Fruit fly (Drosophila melanogaster): ENCODE results near the gene CG3529.

Gene CG3529

DNA sequence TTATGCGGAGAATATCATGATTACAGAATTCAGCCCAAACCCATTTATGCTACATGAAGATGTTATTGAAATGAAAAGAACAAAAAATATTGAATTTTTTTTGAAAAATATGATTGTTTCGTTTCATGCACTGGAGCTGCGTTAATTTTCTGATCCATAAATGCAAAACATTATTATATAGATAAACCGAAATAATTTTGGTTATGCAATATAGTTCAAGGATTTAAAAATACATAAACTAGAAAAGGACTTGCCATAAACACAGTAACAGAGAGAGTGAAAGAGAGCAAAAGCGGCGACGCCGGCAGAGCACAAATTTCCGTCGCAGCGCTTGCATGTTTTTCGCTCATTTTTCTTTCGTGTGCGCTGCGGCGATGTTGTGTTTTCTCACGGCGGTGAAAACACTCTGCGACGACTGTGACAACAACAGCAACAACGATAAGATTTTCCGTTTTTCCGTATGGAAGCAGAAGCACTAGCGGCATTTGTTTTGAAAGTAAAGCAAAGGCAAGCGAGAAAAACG, 15.6 kb downstream of the CG3529 start (continued):
- peak; percentile 96 for TF ChIP-seq Hr4 (GFP tag; optimal IDR thresholded peaks at IDR 0.05)
- TF ChIP-seq Sox15 (GFP tag; optimal IDR thresholded peaks at IDR 0.05), result peak; percentile 56
- TF ChIP-seq Eip78C (GFP tag), result peak; percentile 99
- peak; percentile 93 for TF ChIP-seq esn (GFP tag; optimal IDR thresholded peaks at IDR 0.05)
- peak; percentile 96 for TF ChIP-seq CG32006 (GFP tag; optimal IDR thresholded peaks at IDR 0.05)
- peak; percentile 85 for TF ChIP-seq spab (GFP tag; optimal IDR thresholded peaks at IDR 0.05)
- peak; percentile 90 for TF ChIP-seq eg (GFP tag; IDR thresholded peaks at IDR 0.05)
- peak; percentile 90 for TF ChIP-seq achi (GFP tag; optimal IDR thresholded peaks at IDR 0.05)
- peak; percentile 92 for TF ChIP-seq Lpt (GFP tag; optimal IDR thresholded peaks at IDR 0.05)

DNA sequence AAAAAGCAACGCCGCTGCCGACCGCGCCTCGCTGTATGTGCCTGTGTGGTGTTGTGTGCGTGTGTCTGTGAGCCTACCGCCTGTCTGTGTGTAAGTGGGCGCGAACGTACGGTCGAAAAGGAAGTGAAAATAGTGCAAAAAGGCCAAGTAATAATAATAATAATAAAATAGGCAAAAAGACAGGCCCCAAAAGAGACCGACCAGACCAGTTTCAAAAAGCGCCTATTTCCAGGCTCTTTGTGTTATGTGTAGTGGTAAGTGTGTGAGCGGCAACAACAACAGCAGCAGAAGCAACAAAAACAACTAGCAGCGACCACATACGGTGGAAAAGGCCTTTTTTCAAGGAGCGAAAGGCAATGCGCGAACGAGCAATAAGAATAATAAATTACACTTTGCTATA, 16.1 kb downstream of the CG3529 start:
- no peak for TF ChIP-seq CG7368 (GFP tag; optimal IDR thresholded peaks at IDR 0.05)
- TF ChIP-seq Sox14 (GFP tag; optimal IDR thresholded peaks at IDR 0.05), result no peak
- no peak for TF ChIP-seq fkh (GFP tag; optimal IDR thresholded peaks at IDR 0.05)
- TF ChIP-seq CG11902 (GFP tag; optimal IDR thresholded peaks at IDR 0.05), result no peak
- TF ChIP-seq CG4318 (GFP tag; optimal IDR thresholded peaks at IDR 0.05), result no peak
- TF ChIP-seq CG10669 (GFP tag; optimal IDR thresholded peaks at IDR 0.05), result peak; percentile 33
- TF ChIP-seq Eip93F (GFP tag; optimal IDR thresholded peaks at IDR 0.05), result no peak
- TF ChIP-seq salr (GFP tag; optimal IDR thresholded peaks at IDR 0.05), result peak in 1 of 2 experiments; percentile 21
- no peak for TF ChIP-seq Hr38 (GFP tag; optimal IDR thresholded peaks at IDR 0.05)
- peak; percentile 53 for TF ChIP-seq dsx (GFP tag; optimal IDR thresholded peaks at IDR 0.05; ENCODE audit: poor library complexity, severe bottlenecking)
- TF ChIP-seq net (GFP tag; optimal IDR thresholded peaks at IDR 0.05), result no peak
- no peak for TF ChIP-seq CG15336 (GFP tag; IDR thresholded peaks at IDR 0.05)
- no peak for TF ChIP-seq Sox15 (GFP tag; optimal IDR thresholded peaks at IDR 0.05)
- TF ChIP-seq Eip75B (GFP tag; optimal IDR thresholded peaks at IDR 0.05), result no peak
- no peak for TF ChIP-seq Eip78C (GFP tag)
- TF ChIP-seq fd59A (GFP tag; optimal IDR thresholded peaks at IDR 0.05), result no peak
- TF ChIP-seq CG3032 (tag; optimal IDR thresholded peaks at IDR 0.05), result peak; percentile 46
- TF ChIP-seq CG6854 (GFP tag; optimal IDR thresholded peaks at IDR 0.05), result no peak
- no peak for TF ChIP-seq CG32006 (GFP tag; optimal IDR thresholded peaks at IDR 0.05)
- TF ChIP-seq CG8632 (GFP tag; optimal IDR thresholded peaks at IDR 0.05), result no peak
- no peak for TF ChIP-seq CG3919 (GFP tag; optimal IDR thresholded peaks at IDR 0.05)
- no peak for TF ChIP-seq Lpt (GFP tag; optimal IDR thresholded peaks at IDR 0.05)
- TF ChIP-seq Ets21C (GFP tag; optimal IDR thresholded peaks at IDR 0.05), result no peak
- no peak for TF ChIP-seq fd85E (GFP tag; optimal IDR thresholded peaks at IDR 0.05)
- no peak for TF ChIP-seq CG8319 (GFP tag; optimal IDR thresholded peaks at IDR 0.05)
- TF ChIP-seq Smox (GFP tag; optimal IDR thresholded peaks at IDR 0.05), result no peak
- TF ChIP-seq pdm3 (GFP tag; optimal IDR thresholded peaks at IDR 0.05), result no peak
- peak; percentile 30 for TF ChIP-seq spab (GFP tag; optimal IDR thresholded peaks at IDR 0.05)
- no peak for TF ChIP-seq Hr39 (GFP tag; optimal IDR thresholded peaks at IDR 0.05)
- no peak for TF ChIP-seq vri (GFP tag; optimal IDR thresholded peaks at IDR 0.05)
- TF ChIP-seq Blimp-1 (GFP tag; optimal IDR thresholded peaks at IDR 0.05), result no peak
- peak; percentile 66; the same call in 2 of the 3 replicates for TF ChIP-seq CG6163 (GFP tag; IDR thresholded peaks at IDR 0.05)
- peak; percentile 78 for TF ChIP-seq CG6808 (GFP tag; optimal IDR thresholded peaks at IDR 0.05)
- no peak for TF ChIP-seq dac (GFP tag; optimal IDR thresholded peaks at IDR 0.05)
- no peak for TF ChIP-seq achi (GFP tag; optimal IDR thresholded peaks at IDR 0.05)
- TF ChIP-seq Ets96B (tag; optimal IDR thresholded peaks at IDR 0.05), result peak; percentile 64
- TF ChIP-seq CG9139 (GFP tag; optimal IDR thresholded peaks at IDR 0.05), result peak; percentile 82
- TF ChIP-seq esn (GFP tag; optimal IDR thresholded peaks at IDR 0.05), result no peak
- no peak for TF ChIP-seq OdsH (GFP tag; optimal IDR thresholded peaks at IDR 0.05)
- TF ChIP-seq CG8119 (GFP tag; IDR thresholded peaks at IDR 0.05), result peak; percentile 44; the same call in 2 of the 3 replicates
- TF ChIP-seq eg (GFP tag; IDR thresholded peaks at IDR 0.05), result no peak
- TF ChIP-seq CG34406 (GFP tag; optimal IDR thresholded peaks at IDR 0.05), result no peak
- TF ChIP-seq Hr4 (GFP tag; optimal IDR thresholded peaks at IDR 0.05), result no peak
- TF ChIP-seq Sox102F (GFP tag; optimal IDR thresholded peaks at IDR 0.05), result no peak
- no peak for TF ChIP-seq topi (GFP tag; optimal IDR thresholded peaks at IDR 0.05)
- peak; percentile 86 to 87 for TF ChIP-seq ss (GFP tag; optimal IDR thresholded peaks at IDR 0.05)
- TF ChIP-seq CG6792 (GFP tag; optimal IDR thresholded peaks at IDR 0.05), result no peak
- peak; percentile 66 for TF ChIP-seq CG1621 (tag; optimal IDR thresholded peaks at IDR 0.05)
